Worm (Caenorhabditis elegans) whole organism, mixed stage, embryonic: Measurements from ENCODE around the gene spop-1.

Source experiments
- M03D4.4 ChIP-seq: sonication (generic microtip); optimal IDR thresholded peaks from 2 replicates; lab custom pipeline; 2017; ENCODE audit warnings: mild to moderate bottlenecking, missing genetic modification characterization, missing compliant biosample characterization
- bed-3 ChIP-seq: fragments of 200-800 bp; sonication (Bioruptor generic); optimal IDR thresholded peaks from 3 replicates; lab custom pipeline; 2018; ENCODE audit warnings: mild to moderate bottlenecking, missing genetic modification characterization, moderate library complexity, missing compliant biosample characterization
- blmp-1 ChIP-seq: fragments of 150-350 bp; optimal IDR thresholded peaks from 2 replicates; lab custom pipeline; 2014; ENCODE audit warnings: missing biosample characterization, missing genetic modification characterization
- ceh-39 ChIP-seq: fragments of 150-350 bp; optimal IDR thresholded peaks from 2 replicates; lab custom pipeline; 2014; ENCODE audit warnings: missing biosample characterization, missing genetic modification characterization
- ceh-43 ChIP-seq: fragments of 200-800 bp; sonication (Bioruptor generic); optimal IDR thresholded peaks from 2 replicates; lab custom pipeline; 2018; ENCODE audit warnings: mild to moderate bottlenecking, missing genetic modification characterization, moderate library complexity, missing compliant biosample characterization
- ceh-83 ChIP-seq: fragments of 200-800 bp; sonication (Bioruptor generic); optimal IDR thresholded peaks from 2 replicates; lab custom pipeline; 2018; ENCODE audit warnings: mild to moderate bottlenecking, missing genetic modification characterization, missing compliant biosample characterization
- ces-1 ChIP-seq: fragments of 150-350 bp; optimal IDR thresholded peaks from 2 replicates; lab custom pipeline; 2014; ENCODE audit warnings: missing biosample characterization, missing genetic modification reagents, missing genetic modification characterization
- cnd-1 ChIP-seq: fragments of 200-800 bp; sonication (Bioruptor generic); optimal IDR thresholded peaks from 2 replicates; lab custom pipeline; 2018; ENCODE audit warnings: mild to moderate bottlenecking, missing genetic modification characterization, missing compliant biosample characterization
- drap-1 ChIP-seq: fragments of 200-800 bp; sonication (Bioruptor generic); optimal IDR thresholded peaks from 3 replicates; lab custom pipeline; 2018; ENCODE audit warnings: mild to moderate bottlenecking, missing genetic modification characterization, missing compliant biosample characterization
- elt-1 ChIP-seq: sonication (generic microtip); optimal IDR thresholded peaks from 2 replicates; lab custom pipeline; 2017; ENCODE audit warnings: missing genetic modification characterization, mild to moderate bottlenecking, missing compliant biosample characterization, antibody characterized with exemption, moderate library complexity, borderline replicate concordance; ENCODE audit not compliant: insufficient read depth
- flh-1 ChIP-seq: fragments of 200-800 bp; sonication (Bioruptor generic); optimal IDR thresholded peaks from 2 replicates; lab custom pipeline; 2018; ENCODE audit warnings: mild to moderate bottlenecking, missing genetic modification characterization, moderate library complexity, missing compliant biosample characterization
- hlh-1 ChIP-seq: fragments of 150-350 bp; optimal IDR thresholded peaks from 2 replicates; lab custom pipeline; 2014; ENCODE audit warnings: missing biosample characterization, missing genetic modification reagents, missing genetic modification characterization
- lin-13 ChIP-seq: fragments of 150-350 bp; optimal IDR thresholded peaks from 2 replicates; lab custom pipeline; 2014; ENCODE audit warnings: missing biosample characterization, missing genetic modification characterization
- lin-32 ChIP-seq: fragments of 200-800 bp; sonication (Bioruptor generic); optimal IDR thresholded peaks from 2 replicates; lab custom pipeline; 2018; ENCODE audit warnings: mild to moderate bottlenecking, missing genetic modification characterization, missing compliant biosample characterization
- lsy-2 ChIP-seq: fragments of 150-350 bp; optimal IDR thresholded peaks from 2 replicates; lab custom pipeline; 2014; ENCODE audit warnings: missing biosample characterization, missing genetic modification characterization
- mab-5 ChIP-seq: fragments of 150-350 bp; optimal IDR thresholded peaks from 2 replicates; lab custom pipeline; 2014; ENCODE audit warnings: missing biosample characterization, missing genetic modification characterization
- mep-1 ChIP-seq: fragments of 150-350 bp; optimal IDR thresholded peaks from 2 replicates; lab custom pipeline; 2017; ENCODE audit warnings: missing biosample characterization, missing genetic modification reagents, missing genetic modification characterization, inconsistent platforms
- mls-2 ChIP-seq: sonication (generic microtip); optimal IDR thresholded peaks from 2 replicates; lab custom pipeline; 2016; ENCODE audit warnings: mild to moderate bottlenecking, missing genetic modification characterization, moderate library complexity, missing compliant biosample characterization
- nhr-12 ChIP-seq: fragments of 150-350 bp; optimal IDR thresholded peaks from 2 replicates; lab custom pipeline; 2014; ENCODE audit warnings: missing biosample characterization, missing genetic modification characterization
- nhr-2 ChIP-seq: fragments of 150-350 bp; optimal IDR thresholded peaks from 2 replicates; lab custom pipeline; 2014; ENCODE audit warnings: missing biosample characterization, missing genetic modification characterization
- nhr-28 ChIP-seq: fragments of 150-350 bp; optimal IDR thresholded peaks from 2 replicates; lab custom pipeline; 2014; ENCODE audit warnings: missing biosample characterization, missing genetic modification characterization
- nhr-76 ChIP-seq: sonication (generic microtip); optimal IDR thresholded peaks from 2 replicates; lab custom pipeline; 2017; ENCODE audit warnings: missing biosample characterization, missing genetic modification characterization
- pha-4 ChIP-seq: fragments of 150-350 bp; optimal IDR thresholded peaks from 2 replicates; lab custom pipeline; 2018; ENCODE audit warnings: missing biosample characterization, missing genetic modification reagents, missing genetic modification characterization
- sem-2 ChIP-seq: fragments of 200-800 bp; sonication (Bioruptor generic); optimal IDR thresholded peaks from 2 replicates; lab custom pipeline; 2018; ENCODE audit warnings: mild to moderate bottlenecking, missing genetic modification characterization, missing compliant biosample characterization
- snpc-4 ChIP-seq: fragments of 150-350 bp; optimal IDR thresholded peaks from 2 replicates; lab custom pipeline; 2014; ENCODE audit warnings: missing biosample characterization, missing genetic modification characterization
- sptf-1 ChIP-seq: sonication (generic microtip); optimal IDR thresholded peaks from 2 replicates; lab custom pipeline; 2017; ENCODE audit warnings: mild to moderate bottlenecking, missing genetic modification characterization, moderate library complexity, missing compliant biosample characterization
- unc-120 ChIP-seq: sonication (generic microtip); optimal IDR thresholded peaks from 2 replicates; lab custom pipeline; 2017; ENCODE audit warnings: missing genetic modification characterization, missing compliant biosample characterization; ENCODE audit not compliant: poor library complexity, severe bottlenecking
- unc-62 ChIP-seq: fragments of 150-350 bp; optimal IDR thresholded peaks from 2 replicates; lab custom pipeline; 2014; ENCODE audit warnings: missing biosample characterization, missing genetic modification reagents, missing genetic modification characterization
- zip-8 ChIP-seq: fragments of 150-350 bp; optimal IDR thresholded peaks from 2 replicates; lab custom pipeline; 2014; ENCODE audit warnings: missing biosample characterization, missing genetic modification characterization

Gene spop-1

ce11 chrIII:10120076-10120831, 22.4 kb upstream of the spop-1 start, which contains the start of the genes gtf-2H3 and ham-3:
TSS of gene gtf-2H3 (minus strand) at chrIII:10120148.
TSS of gene ham-3 (plus strand) at chrIII:10120781.
- TF ChIP-seq sem-2 (no peak), mls-2 (tag; lab: Kevin White, UChicago) (no peak), ces-1 (GFP tag; lab: Kevin White, UChicago) (peak; percentile 47), nhr-2 (tag; lab: Kevin White, UChicago) (no peak)
- TF ChIP-seq, all 35 proteins: peak for 1

DNA sequence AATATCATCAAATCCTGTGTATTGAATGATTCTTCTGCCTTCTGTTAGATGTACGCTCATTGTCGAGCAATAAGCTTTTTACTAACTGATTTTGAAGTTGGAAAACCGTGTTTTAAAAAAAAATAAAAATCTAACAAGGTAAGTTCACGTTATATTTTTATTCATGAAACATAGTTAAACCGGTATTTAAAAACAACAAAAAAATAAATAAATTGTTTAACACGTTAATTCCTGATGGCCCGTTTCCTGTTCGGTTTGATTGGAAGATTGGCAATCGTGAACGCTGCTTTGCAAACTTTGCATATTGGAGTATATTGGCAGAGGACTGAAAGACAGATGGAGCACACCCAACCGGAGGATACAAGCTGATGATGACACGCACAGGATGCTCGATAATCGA, 20.9 kb upstream of the spop-1 start, which contains the start of gene ZK1128.3:
ZK1128.3 (minus strand) TSS at position 101 of the 400 bp plus-strand sequence.
- TF ChIP-seq unc-120 (no peak), pha-4 (tag; lab: Kevin White, UChicago) (no peak), mab-5 (tag; lab: Kevin White, UChicago) (no peak), ces-1 (GFP tag; lab: Kevin White, UChicago) (no peak), nhr-12 (tag; lab: Kevin White, UChicago) (no peak), drap-1 (GFP tag; lab: Kevin White, UChicago) (no peak), lin-13 (tag; lab: Kevin White, UChicago) (no peak), nhr-2 (tag; lab: Kevin White, UChicago) (no peak), M03D4.4 (tag; lab: Kevin White, UChicago) (no peak)

DNA sequence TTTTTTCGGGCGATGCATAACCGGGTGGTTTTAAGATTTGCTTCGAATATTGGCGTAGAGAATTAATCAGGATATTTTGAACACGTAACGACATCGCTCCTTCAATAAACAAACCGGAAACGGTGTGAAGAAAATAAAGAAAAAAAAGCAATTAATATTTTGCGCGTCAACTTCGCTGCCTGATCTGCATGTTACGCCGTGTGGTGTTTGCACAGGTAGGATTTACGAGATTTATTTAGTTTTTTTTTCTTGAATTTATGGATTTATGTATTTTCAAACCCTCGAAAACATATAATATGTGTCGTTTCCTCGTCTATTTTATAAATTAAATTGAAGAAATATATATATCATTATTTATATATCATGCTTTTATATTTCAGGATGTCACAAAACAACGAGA, 16.8 kb upstream of the spop-1 start, which contains the start of the genes ZK1128.1 and mett-10:
ZK1128.1 (minus strand) TSS at position 99 of the 400 bp plus-strand sequence.
mett-10 (plus strand) TSS at position 375 of the 400 bp plus-strand sequence.
- TF ChIP-seq mep-1 (no peak), ces-1 (GFP tag; lab: Kevin White, UChicago) (peak; percentile 73)

- TF ChIP-seq nhr-12 (tag; lab: Kevin White, UChicago) (no peak), zip-8 (tag; lab: Kevin White, UChicago) (no peak), ceh-83 (GFP tag; lab: Kevin White, UChicago) (no peak), mab-5 (tag; lab: Kevin White, UChicago) (no peak), unc-62 (GFP tag; lab: Kevin White, UChicago) (no peak)
These were observed 15.1 kb upstream of the spop-1 start, which contains the start of gene vps-29 for ce11 chrIII:10112958-10113357. TSS of gene vps-29 (minus strand) at chrIII:10113058.

- TF ChIP-seq sem-2 = no peak
- no peak for TF ChIP-seq nhr-28 (tag; lab: Kevin White, UChicago)
- no peak for TF ChIP-seq sptf-1 (tag; lab: Kevin White, UChicago)
- no peak for TF ChIP-seq ceh-43
- TF ChIP-seq cnd-1 (tag; lab: Kevin White, UChicago) = no peak
- TF ChIP-seq flh-1 (GFP tag; lab: Kevin White, UChicago) = no peak
- TF ChIP-seq lsy-2 = no peak
- no peak for TF ChIP-seq lin-32 (GFP tag; lab: Kevin White, UChicago)
- TF ChIP-seq pha-4 (tag; lab: Kevin White, UChicago) = no peak
- TF ChIP-seq nhr-12 (tag; lab: Kevin White, UChicago) = no peak
- TF ChIP-seq mls-2 (tag; lab: Kevin White, UChicago) = no peak
- no peak for TF ChIP-seq nhr-2 (tag; lab: Kevin White, UChicago)
- TF ChIP-seq ces-1 (GFP tag; lab: Kevin White, UChicago) = no peak
- TF ChIP-seq nhr-76 = no peak
- no peak for TF ChIP-seq snpc-4 (tag; lab: Kevin White, UChicago)
- no peak for TF ChIP-seq mep-1
- no peak for TF ChIP-seq elt-1
- TF ChIP-seq lin-13 (tag; lab: Kevin White, UChicago) = no peak
- no peak for TF ChIP-seq hlh-1 (tag; lab: Kevin White, UChicago)
These were observed 11.1 kb upstream of the spop-1 start, which contains the start of gene T16H12.9 for ce11 chrIII:10108995-10109394. TSS of gene T16H12.9 (plus strand) at chrIII:10109295.

- no peak for TF ChIP-seq bed-3 (GFP tag; lab: Kevin White, UChicago)
- no peak for TF ChIP-seq lin-13 (tag; lab: Kevin White, UChicago)
- no peak for TF ChIP-seq ceh-39 (tag; lab: Kevin White, UChicago)
- TF ChIP-seq ces-1 (GFP tag; lab: Kevin White, UChicago) = no peak
- no peak for TF ChIP-seq blmp-1 (tag; lab: Kevin White, UChicago)
- TF ChIP-seq mls-2 (tag; lab: Kevin White, UChicago) = no peak
- no peak for TF ChIP-seq unc-120
- TF ChIP-seq pha-4 (tag; lab: Kevin White, UChicago) = no peak
- no peak for TF ChIP-seq mep-1
- TF ChIP-seq ceh-83 (GFP tag; lab: Kevin White, UChicago) = no peak
- no peak for TF ChIP-seq lsy-2
- TF ChIP-seq sem-2 = no peak
- no peak for TF ChIP-seq ceh-43
- TF ChIP-seq, all 35 proteins: peak for 0
These were observed 8.5 kb upstream of the spop-1 start, which contains the start of gene srt-55 for ce11 chrIII:10106390-10106789. TSS of gene srt-55 (minus strand) at chrIII:10106490.
